Worm (Caenorhabditis elegans): ENCODE data around the gene F11A5.16.

ce11 chrV:16183357-16183756 is 27.4 kb upstream of the F11A5.16 start, which contains the start of gene srz-14:
- TF ChIP-seq nhr-76 (tag; optimal IDR thresholded peaks at IDR 0.05) (no peak), hmg-11 (tag; optimal IDR thresholded peaks at IDR 0.05) (no peak), zag-1 (tag; optimal IDR thresholded peaks at IDR 0.05) (no peak), unc-62 (GFP tag; optimal IDR thresholded peaks at IDR 0.05) (no peak), aly-2 (tag; optimal IDR thresholded peaks at IDR 0.05) (no peak), tbx-2 (tag; optimal IDR thresholded peaks at IDR 0.05) (no peak), fkh-2 (tag; optimal IDR thresholded peaks at IDR 0.05) (no peak), snpc-4 (tag; optimal IDR thresholded peaks at IDR 0.05) (no peak), fkh-10 (GFP tag; optimal IDR thresholded peaks at IDR 0.05) (no peak)

All from whole organism, L3 larva.